Worm (Caenorhabditis elegans): Measurements from ENCODE around the gene pgap-3.

Gene pgap-3

DNA sequence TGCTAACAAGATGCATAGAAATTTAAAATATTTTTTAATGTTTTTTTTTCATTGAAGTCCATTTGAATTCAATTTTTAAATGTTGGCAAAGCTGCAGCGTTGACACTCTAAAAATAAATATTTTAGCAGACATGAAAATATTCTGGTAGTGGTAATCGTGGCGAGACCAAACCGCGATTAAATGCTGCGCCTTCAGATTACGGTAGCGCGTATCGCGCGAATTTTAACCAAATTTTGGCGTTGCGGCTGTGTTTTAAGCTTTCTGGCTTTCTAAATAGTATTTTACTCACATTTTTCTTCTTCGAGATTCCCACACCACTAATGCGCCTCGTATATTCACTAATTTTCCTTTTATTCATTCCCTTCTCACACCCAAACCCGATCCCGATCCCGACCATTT is 51.6 kb downstream of the pgap-3 start, which contains the start of gene cpg-4:
TSS of gene cpg-4 (plus strand) at position 303 of the 400 bp plus-strand sequence.
- TF ChIP-seq elt-1 (tag; optimal IDR thresholded peaks at IDR 0.05) (no peak), nhr-6 (tag; optimal IDR thresholded peaks at IDR 0.05) (no peak), peb-1 (tag; optimal IDR thresholded peaks at IDR 0.05) (no peak), R02D3.7 (tag; optimal IDR thresholded peaks at IDR 0.05) (no peak), nhr-23 (tag; optimal IDR thresholded peaks at IDR 0.05) (no peak), nhr-77 (tag; optimal IDR thresholded peaks at IDR 0.05) (no peak), nhr-21 (tag; optimal IDR thresholded peaks at IDR 0.05) (no peak), nhr-237 (tag; optimal IDR thresholded peaks at IDR 0.05) (no peak), sma-9 (GFP tag; optimal IDR thresholded peaks at IDR 0.05) (no peak), sma-9 (tag; optimal IDR thresholded peaks at IDR 0.05) (no peak), ceh-82 (tag; optimal IDR thresholded peaks at IDR 0.05) (no peak), lin-39 (tag; optimal IDR thresholded peaks at IDR 0.05) (no peak), zag-1 (tag; optimal IDR thresholded peaks at IDR 0.05) (no peak), crh-2 (tag; optimal IDR thresholded peaks at IDR 0.05) (no peak), sem-4 (tag; optimal IDR thresholded peaks at IDR 0.05) (no peak), ztf-1 (GFP tag; conservative IDR thresholded peaks at IDR 0.05) (no peak)

Measured in whole organism, L2 larva.